Worm (Caenorhabditis elegans) whole organism, L2 larva: Measurements from ENCODE around the gene unc-84.

Experiments
- F13H6.1 ChIP-seq: sonication (generic microtip); optimal IDR thresholded peaks from 2 replicates; lab custom pipeline; 2016; ENCODE audit warnings: missing genetic modification characterization, missing compliant biosample characterization
- R02D3.7 ChIP-seq: fragments of 150-350 bp; optimal IDR thresholded peaks from 2 replicates; lab custom pipeline; 2014; ENCODE audit warnings: missing biosample characterization, missing genetic modification characterization
- ceh-82 ChIP-seq: fragments of 150-350 bp; optimal IDR thresholded peaks from 2 replicates; lab custom pipeline; 2014; ENCODE audit warnings: missing biosample characterization, missing genetic modification characterization
- lin-11 ChIP-seq: fragments of 150-350 bp; sonication (generic microtip); optimal IDR thresholded peaks from 2 replicates; lab custom pipeline; 2014; ENCODE audit warnings: missing biosample characterization, missing genetic modification characterization, inconsistent platforms, mixed read lengths
- lin-13 ChIP-seq: fragments of 150-350 bp; optimal IDR thresholded peaks from 2 replicates; lab custom pipeline; 2014; ENCODE audit warnings: missing biosample characterization, missing genetic modification reagents, missing genetic modification characterization
- nhr-6 ChIP-seq: fragments of 150-350 bp; optimal IDR thresholded peaks from 2 replicates; lab custom pipeline; 2014; ENCODE audit warnings: missing biosample characterization, missing genetic modification characterization
- skn-1 ChIP-seq: sonication (generic microtip); optimal IDR thresholded peaks from 2 replicates; lab custom pipeline; 2017; ENCODE audit warnings: missing biosample characterization, missing genetic modification characterization
- unc-62 ChIP-seq: fragments of 150-350 bp; optimal IDR thresholded peaks from 2 replicates; lab custom pipeline; 2014; ENCODE audit warnings: missing biosample characterization, missing genetic modification reagents, missing genetic modification characterization

DNA sequence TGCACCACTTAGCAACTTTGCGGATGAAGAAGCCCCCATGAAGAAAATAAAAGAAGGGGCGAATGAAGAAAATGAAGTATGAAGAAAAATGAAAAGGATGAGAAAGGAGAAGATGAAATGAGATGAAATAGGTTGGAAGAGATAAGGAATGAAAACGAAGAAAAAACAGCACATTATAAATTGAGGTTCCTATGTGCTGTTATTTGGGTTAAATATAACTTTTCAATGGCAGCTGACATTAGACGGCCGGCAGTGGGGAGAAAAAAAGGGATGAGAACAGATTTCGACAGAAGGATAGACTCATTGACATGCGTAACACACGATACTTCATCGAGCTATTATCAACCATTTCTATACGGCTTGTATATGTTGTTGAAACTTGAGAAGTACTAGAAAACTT, 22.6 kb upstream of the unc-84 start:
- TF ChIP-seq unc-62 (GFP tag; lab: Kevin White, UChicago): no peak
- TF ChIP-seq skn-1 (tag; lab: Kevin White, UChicago): no peak
- no peak for TF ChIP-seq nhr-6 (tag; lab: Kevin White, UChicago)
- no peak for TF ChIP-seq R02D3.7
- TF ChIP-seq F13H6.1 (tag; lab: Kevin White, UChicago): peak; percentile 65
- no peak for TF ChIP-seq lin-11
- TF ChIP-seq ceh-82 (tag; lab: Kevin White, UChicago): no peak
- no peak for TF ChIP-seq lin-13 (GFP tag; lab: Kevin White, UChicago)
